Worm (Caenorhabditis elegans) whole organism, L2 larva: Measurements from ENCODE around the gene F54D12.10.

Experiments
- C34F6.9 ChIP-seq: fragments of 150-350 bp; optimal IDR thresholded peaks from 2 replicates; lab custom pipeline; 2014; ENCODE audit warnings: missing biosample characterization, missing genetic modification characterization
- F13H6.1 ChIP-seq: sonication (generic microtip); optimal IDR thresholded peaks from 2 replicates; lab custom pipeline; 2016; ENCODE audit warnings: missing genetic modification characterization, missing compliant biosample characterization
- alr-1 ChIP-seq: fragments of 150-350 bp; optimal IDR thresholded peaks from 2 replicates; lab custom pipeline; 2014; ENCODE audit warnings: missing biosample characterization, missing genetic modification characterization
- blmp-1 ChIP-seq: sonication (generic microtip); optimal IDR thresholded peaks from 2 replicates; lab custom pipeline; 2017; ENCODE audit warnings: missing genetic modification characterization, mild to moderate bottlenecking, missing compliant biosample characterization, antibody characterized with exemption, moderate library complexity; ENCODE audit not compliant: insufficient read depth
- ceh-16 ChIP-seq: fragments of 150-350 bp; optimal IDR thresholded peaks from 2 replicates; lab custom pipeline; 2014; ENCODE audit warnings: missing biosample characterization, missing genetic modification characterization
- crh-2 ChIP-seq: sonication (generic microtip); optimal IDR thresholded peaks from 2 replicates; lab custom pipeline; 2017; ENCODE audit warnings: missing biosample characterization, missing genetic modification characterization
- lin-11 ChIP-seq: fragments of 150-350 bp; sonication (generic microtip); optimal IDR thresholded peaks from 2 replicates; lab custom pipeline; 2014; ENCODE audit warnings: missing biosample characterization, missing genetic modification characterization, inconsistent platforms, mixed read lengths
- lin-13 ChIP-seq: fragments of 150-350 bp; optimal IDR thresholded peaks from 2 replicates; lab custom pipeline; 2014; ENCODE audit warnings: missing biosample characterization, missing genetic modification reagents, missing genetic modification characterization
- lsy-2 ChIP-seq, 2 experiments: fragments of 150-350 bp in 1 of 2; sonication (generic microtip) in 1 of 2; optimal IDR thresholded peaks; 2 replicates each; lab custom pipeline; 2014 to 2017; ENCODE audit warnings: missing biosample characterization in 2 of 2, missing genetic modification characterization in 2 of 2
- mab-5 ChIP-seq: fragments of 150-350 bp; optimal IDR thresholded peaks from 2 replicates; lab custom pipeline; 2014; ENCODE audit warnings: missing biosample characterization, missing genetic modification characterization
- mbf-1 ChIP-seq: sonication (generic microtip); optimal IDR thresholded peaks from 2 replicates; lab custom pipeline; 2017; ENCODE audit warnings: missing biosample characterization, missing genetic modification characterization
- nhr-129 ChIP-seq: fragments of 150-350 bp; optimal IDR thresholded peaks from 2 replicates; lab custom pipeline; 2014; ENCODE audit warnings: missing biosample characterization, missing genetic modification characterization
- nhr-21 ChIP-seq: fragments of 150-350 bp; optimal IDR thresholded peaks from 2 replicates; lab custom pipeline; 2014; ENCODE audit warnings: missing biosample characterization, missing genetic modification characterization
- sma-9 ChIP-seq, 2 experiments: fragments of 150-350 bp in 1 of 2; sonication (generic microtip) in 1 of 2; optimal IDR thresholded peaks; 2 replicates each; lab custom pipeline; 2014 to 2016; ENCODE audit warnings: missing genetic modification characterization in 2 of 2, mild to moderate bottlenecking in 1 of 2, missing biosample characterization in 1 of 2, missing compliant biosample characterization in 1 of 2, missing genetic modification reagents in 1 of 2, moderate library complexity in 1 of 2
- snpc-4 ChIP-seq: fragments of 150-350 bp; optimal IDR thresholded peaks from 2 replicates; lab custom pipeline; 2014; ENCODE audit warnings: missing biosample characterization, missing genetic modification characterization
- unc-39 ChIP-seq: fragments of 150-350 bp; optimal IDR thresholded peaks from 2 replicates; lab custom pipeline; 2014; ENCODE audit warnings: missing biosample characterization, missing genetic modification characterization
- unc-55 ChIP-seq: fragments of 150-350 bp; sonication (generic microtip); optimal IDR thresholded peaks from 3 replicates; lab custom pipeline; 2014; ENCODE audit warnings: missing biosample characterization, missing genetic modification reagents, missing genetic modification characterization
- zag-1 ChIP-seq: fragments of 150-350 bp; optimal IDR thresholded peaks from 2 replicates; lab custom pipeline; 2014; ENCODE audit warnings: missing biosample characterization, missing genetic modification characterization
- ztf-4 ChIP-seq: fragments of 150-350 bp; optimal IDR thresholded peaks from 2 replicates; lab custom pipeline; 2014; ENCODE audit warnings: missing biosample characterization, missing genetic modification characterization

The F54D12.10 gene

ce11 chrII:1341416-1341815, 36.7 kb downstream of the F54D12.10 start:
- peak; percentile 20 for TF ChIP-seq F13H6.1 (tag; lab: Kevin White, UChicago)
- no peak for TF ChIP-seq ztf-4
- TF ChIP-seq lin-11 = no peak
- peak; percentile 45 for TF ChIP-seq sma-9 (GFP tag; optimal IDR thresholded peaks at IDR 0.05; lab: Kevin White, UChicago)
- TF ChIP-seq sma-9 (tag; optimal IDR thresholded peaks at IDR 0.05; lab: Kevin White, UChicago) = no peak
- TF ChIP-seq snpc-4 (tag; lab: Kevin White, UChicago) = no peak
- TF ChIP-seq crh-2 (tag; lab: Kevin White, UChicago) = peak; percentile 25
- TF ChIP-seq unc-55 (GFP tag; lab: Kevin White, UChicago) = peak; percentile 37
- peak; percentile 47 for TF ChIP-seq C34F6.9 (tag; lab: Kevin White, UChicago)
- TF ChIP-seq lsy-2 (tag; optimal IDR thresholded peaks at IDR 0.05; lab: Kevin White, UChicago) = peak in 1 of 2 experiments; percentile 45
- TF ChIP-seq lin-13 (GFP tag; lab: Kevin White, UChicago) = peak; percentile 41
- TF ChIP-seq mab-5 (tag; lab: Kevin White, UChicago) = no peak
- TF ChIP-seq ceh-16 (tag; lab: Kevin White, UChicago) = no peak
- TF ChIP-seq alr-1 = no peak
- peak; percentile 26 for TF ChIP-seq zag-1
- peak; percentile 2 for TF ChIP-seq nhr-129

ce11 chrII:1340049-1340448, 38.1 kb downstream of the F54D12.10 start:
- peak; percentile 75 for TF ChIP-seq unc-55 (GFP tag; lab: Kevin White, UChicago)
- TF ChIP-seq unc-39 = no peak

ce11 chrII:1338196-1338595, 40.0 kb downstream of the F54D12.10 start:
- no peak for TF ChIP-seq unc-39
- TF ChIP-seq zag-1 = peak; percentile 43
- no peak for TF ChIP-seq mbf-1

ce11 chrII:1329887-1330286, 48.3 kb downstream of the F54D12.10 start:
- TF ChIP-seq nhr-129 (no peak), blmp-1 (no peak), nhr-21 (no peak)
